Fruit fly (Drosophila melanogaster) whole organism, adult: Measurements from ENCODE around the gene AnxB10.

Experiments
- CG14711 ChIP-seq: fragments of 200-800 bp; sonication (Bioruptor generic); optimal IDR thresholded peaks from 2 replicates; lab custom pipeline; 2018; ENCODE audit warnings: missing biosample characterization, mild to moderate bottlenecking, missing genetic modification characterization, moderate library complexity
- CG1620 ChIP-seq: fragments of 200-800 bp; sonication (Bioruptor generic); optimal IDR thresholded peaks from 2 replicates; lab custom pipeline; 2016; ENCODE audit warnings: missing biosample characterization, missing genetic modification characterization
- CG33017 ChIP-seq: fragments of 200-800 bp; sonication (Bioruptor generic); optimal IDR thresholded peaks from 2 replicates; lab custom pipeline; 2018; ENCODE audit warnings: missing biosample characterization, mild to moderate bottlenecking, missing genetic modification characterization, moderate library complexity
- CG5204 ChIP-seq: fragments of 200-800 bp; sonication (Bioruptor generic); optimal IDR thresholded peaks from 2 replicates; lab custom pipeline; 2016; ENCODE audit warnings: missing biosample characterization, missing genetic modification characterization
- CG7045 ChIP-seq: fragments of 200-800 bp; sonication (Bioruptor generic); optimal IDR thresholded peaks from 2 replicates; lab custom pipeline; 2017; ENCODE audit warnings: missing biosample characterization, mild to moderate bottlenecking, missing genetic modification characterization
- CG7101 ChIP-seq: fragments of 200-800 bp; sonication (Bioruptor generic); optimal IDR thresholded peaks from 2 replicates; lab custom pipeline; 2018; ENCODE audit warnings: missing biosample characterization, mild to moderate bottlenecking, missing genetic modification characterization, moderate library complexity
- Clk ChIP-seq: fragments of 200-800 bp; sonication (Bioruptor generic); optimal IDR thresholded peaks from 2 replicates; lab custom pipeline; 2017; ENCODE audit warnings: missing biosample characterization, missing genetic modification characterization
- Crg-1 ChIP-seq: fragments of 200-800 bp; sonication (Bioruptor generic); optimal IDR thresholded peaks from 2 replicates; lab custom pipeline; 2016; ENCODE audit warnings: missing biosample characterization, missing genetic modification characterization
- bab1 ChIP-seq: fragments of 200-800 bp; sonication (Bioruptor generic); optimal IDR thresholded peaks from 3 replicates; lab custom pipeline; 2019; ENCODE audit warnings: missing biosample characterization, mild to moderate bottlenecking, missing genetic modification characterization, moderate library complexity
- cic ChIP-seq: fragments of 200-800 bp; sonication (Bioruptor generic); optimal IDR thresholded peaks from 2 replicates; lab custom pipeline; 2017; ENCODE audit warnings: missing biosample characterization, mild to moderate bottlenecking, missing genetic modification characterization, moderate library complexity
- ovo ChIP-seq: fragments of 200-800 bp; sonication (Bioruptor generic); optimal IDR thresholded peaks from 2 replicates; lab custom pipeline; 2016; ENCODE audit warnings: missing biosample characterization, missing genetic modification characterization
- pad ChIP-seq: fragments of 200-800 bp; sonication (Bioruptor generic); optimal IDR thresholded peaks from 3 replicates; lab custom pipeline; 2017; ENCODE audit warnings: missing biosample characterization, missing genetic modification characterization, mild to moderate bottlenecking, moderate library complexity, missing genetic modification reagents
- tj ChIP-seq: fragments of 200-800 bp; sonication (Bioruptor generic); optimal IDR thresholded peaks from 3 replicates; lab custom pipeline; 2017; ENCODE audit warnings: missing biosample characterization, mild to moderate bottlenecking, missing genetic modification characterization, moderate library complexity

Gene AnxB10

DNA sequence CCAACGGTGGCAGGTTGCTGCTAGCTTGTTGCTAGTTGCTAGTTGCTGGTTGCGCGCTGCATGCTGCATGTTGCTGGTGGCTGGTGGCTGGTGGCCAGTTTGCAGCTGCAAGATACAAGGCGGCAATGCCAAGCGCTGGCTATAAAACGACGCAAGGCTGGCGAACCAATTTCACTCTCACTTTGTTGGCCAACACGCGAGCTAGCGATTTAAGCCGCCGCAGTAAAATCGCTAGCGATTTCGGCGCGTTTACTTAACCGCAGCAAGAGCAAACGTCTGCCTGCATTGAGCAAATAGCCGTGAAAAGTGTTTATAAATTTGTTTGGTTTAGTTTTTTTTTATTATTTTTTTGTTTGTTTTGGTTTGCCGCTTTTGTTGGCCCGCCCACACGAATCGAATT lies 39.9 kb downstream of the AnxB10 start, which contains the start of gene CG15322:
TSS of gene CG15322 (plus strand) at position 148 of the 400 bp plus-strand sequence.
- TF ChIP-seq cic (GFP tag; lab: Kevin White, UChicago) (no peak), CG14711 (tag; lab: Kevin White, UChicago) (no peak), ovo (GFP tag; lab: Kevin White, UChicago) (no peak), Clk (GFP tag; lab: Kevin White, UChicago) (no peak), CG5204 (GFP tag; lab: Kevin White, UChicago) (no peak), CG7045 (GFP tag; lab: Kevin White, UChicago) (no peak), CG1620 (GFP tag; lab: Kevin White, UChicago) (no peak), CG7101 (tag; lab: Kevin White, UChicago) (no peak), tj (no peak), Crg-1 (GFP tag; lab: Kevin White, UChicago) (no peak), pad (GFP tag; lab: Kevin White, UChicago) (no peak)

DNA sequence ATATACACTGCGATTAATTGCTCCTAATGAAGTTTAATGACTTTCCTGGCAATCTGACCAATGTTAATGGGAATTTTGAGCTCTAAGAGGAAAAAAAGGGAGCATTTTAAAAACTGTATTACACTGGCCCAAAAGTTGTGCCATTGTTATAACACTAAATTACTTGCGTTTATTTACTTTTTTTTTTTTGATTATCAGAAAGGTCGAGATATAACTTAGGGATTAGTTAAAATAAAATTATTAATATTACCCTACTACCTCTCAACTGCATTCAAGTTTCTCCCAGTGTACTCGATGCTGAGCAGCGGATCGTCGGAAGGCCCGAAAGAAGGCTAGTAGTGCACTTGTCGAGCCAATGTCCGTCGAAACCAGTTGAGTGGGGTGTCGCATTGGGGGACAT lies 42.8 kb downstream of the AnxB10 start:
- no peak for TF ChIP-seq Crg-1 (GFP tag; lab: Kevin White, UChicago)
- TF ChIP-seq Clk (GFP tag; lab: Kevin White, UChicago) = no peak
- no peak for TF ChIP-seq bab1
- no peak for TF ChIP-seq CG1620 (GFP tag; lab: Kevin White, UChicago)
- TF ChIP-seq CG33017 (tag; lab: Kevin White, UChicago) = no peak

dm6 chrX:20129554-20129953 lies 43.8 kb downstream of the AnxB10 start:
- no peak for TF ChIP-seq CG7045 (GFP tag; lab: Kevin White, UChicago)
- no peak for TF ChIP-seq Clk (GFP tag; lab: Kevin White, UChicago)

DNA sequence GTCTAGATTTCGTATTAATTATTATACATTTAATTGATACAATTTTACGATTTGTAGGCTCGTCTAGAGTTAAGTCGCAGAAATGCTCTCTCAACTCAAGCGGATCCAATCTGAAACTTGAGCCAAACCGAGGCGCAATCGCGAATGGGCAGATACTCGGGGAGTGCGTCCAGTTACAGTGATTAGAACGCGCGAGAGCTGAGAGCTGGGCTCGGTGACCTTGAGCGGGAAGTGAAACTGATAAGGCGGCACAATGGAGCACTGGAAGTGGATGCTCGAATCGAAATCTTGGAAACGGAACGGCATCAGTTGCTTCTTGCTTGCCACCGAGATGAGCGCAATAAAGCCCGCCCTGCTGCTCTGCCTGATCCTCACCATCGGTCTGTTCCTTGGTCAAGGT lies 51.2 kb downstream of the AnxB10 start, which contains the start of gene CG34331:
TSS of gene CG34331 (plus strand) at position 301 of the 400 bp plus-strand sequence.
- no peak for TF ChIP-seq ovo (GFP tag; lab: Kevin White, UChicago)
